Fruit fly (Drosophila melanogaster) whole organism, wandering third instar larva: ENCODE measurements around the gene Egfrap.

Experiments used
- Abd-B ChIP-seq: fragments of >200 bp; optimal IDR thresholded peaks from 2 replicates; lab custom pipeline; 2017; ENCODE audit warnings: missing biosample characterization, missing genetic modification characterization
- CG32264 ChIP-seq: fragments of 200-800 bp; sonication (Bioruptor generic); optimal IDR thresholded peaks from 2 replicates; lab custom pipeline; 2016; ENCODE audit warnings: missing biosample characterization, missing genetic modification characterization
- CG9705 ChIP-seq: fragments of 200-800 bp; sonication (Bioruptor generic); optimal IDR thresholded peaks from 2 replicates; lab custom pipeline; 2018; ENCODE audit warnings: missing biosample characterization, mild to moderate bottlenecking, missing genetic modification characterization
- CrebA ChIP-seq: fragments of 200-800 bp; sonication (Bioruptor generic); optimal IDR thresholded peaks from 2 replicates; lab custom pipeline; 2016; ENCODE audit warnings: missing biosample characterization, mild to moderate bottlenecking, missing genetic modification characterization, borderline replicate concordance
- Dfd ChIP-seq: fragments of >200 bp; optimal IDR thresholded peaks from 2 replicates; lab custom pipeline; 2017; ENCODE audit warnings: missing biosample characterization, missing genetic modification characterization
- Dif ChIP-seq: fragments of 200-275, 200-300 bp; sonication (Bioruptor generic); optimal IDR thresholded peaks from 2 replicates; lab custom pipeline; 2018; ENCODE audit warnings: missing biosample characterization, missing genetic modification characterization; ENCODE audit not compliant: partially characterized antibody
- GATAd ChIP-seq: sonication (Bioruptor generic); optimal IDR thresholded peaks from 2 replicates; lab custom pipeline; 2016; ENCODE audit warnings: missing biosample characterization, missing genetic modification characterization
- Hnf4 ChIP-seq: fragments of 200-800 bp; sonication (Bioruptor generic); optimal IDR thresholded peaks from 2 replicates; lab custom pipeline; 2016; ENCODE audit warnings: missing biosample characterization, mild to moderate bottlenecking, missing genetic modification characterization
- Hr78 ChIP-seq: fragments of >200 bp; optimal IDR thresholded peaks from 2 replicates; lab custom pipeline; 2017; ENCODE audit warnings: missing biosample characterization, missing genetic modification characterization
- Hr83 ChIP-seq: fragments of 200-300 bp; sonication (Bioruptor generic); optimal IDR thresholded peaks from 2 replicates; lab custom pipeline; 2016; ENCODE audit warnings: missing biosample characterization, mild to moderate bottlenecking, missing genetic modification characterization, moderate library complexity; ENCODE audit not compliant: poor library complexity, severe bottlenecking
- Jra ChIP-seq: sonication (Bioruptor generic); optimal IDR thresholded peaks from 2 replicates; lab custom pipeline; 2016; ENCODE audit warnings: missing biosample characterization, missing genetic modification characterization
- Myc ChIP-seq: fragments of >200 bp; optimal IDR thresholded peaks from 2 replicates; lab custom pipeline; 2017
- N ChIP-seq: fragments of >200 bp; optimal IDR thresholded peaks from 2 replicates; lab custom pipeline; 2018; ENCODE audit warnings: missing biosample characterization, missing external identifiers, missing genetic modification characterization
- Rel ChIP-seq, 2 experiments: fragments of 200-800 bp; sonication (Bioruptor generic) in 1 of 2; optimal IDR thresholded peaks; 2 replicates in 1 of 2; 3 replicates in 1 of 2; lab custom pipeline; 2016 to 2019; ENCODE audit warnings: mild to moderate bottlenecking in 2 of 2, missing biosample characterization in 2 of 2, missing genetic modification characterization in 2 of 2, moderate library complexity in 1 of 2
- Sp1 ChIP-seq: fragments of 200-800 bp; sonication (Bioruptor generic); optimal IDR thresholded peaks from 3 replicates; lab custom pipeline; 2019; ENCODE audit warnings: missing biosample characterization, mild to moderate bottlenecking, missing genetic modification characterization, moderate library complexity
- br ChIP-seq: fragments of 200-800 bp; sonication (Bioruptor generic); optimal IDR thresholded peaks from 2 replicates; lab custom pipeline; 2016; ENCODE audit warnings: missing biosample characterization, missing genetic modification characterization
- brk ChIP-seq: fragments of 200-800 bp; sonication (Bioruptor generic); optimal IDR thresholded peaks from 2 replicates; lab custom pipeline; 2016; ENCODE audit warnings: missing biosample characterization, mild to moderate bottlenecking, missing genetic modification characterization
- dmrt93B ChIP-seq: fragments of 200-800 bp; sonication (Bioruptor generic); optimal IDR thresholded peaks from 2 replicates; lab custom pipeline; 2018; ENCODE audit warnings: missing biosample characterization, mild to moderate bottlenecking, missing genetic modification characterization
- ey ChIP-seq: fragments of 200-800 bp; sonication (Bioruptor generic); optimal IDR thresholded peaks from 2 replicates; lab custom pipeline; 2016; ENCODE audit warnings: missing biosample characterization, missing genetic modification characterization
- foxo ChIP-seq, 2 experiments: fragments of 200-800 bp; sonication (Bioruptor generic); optimal IDR thresholded peaks; 2 replicates in 1 of 2; 3 replicates in 1 of 2; lab custom pipeline; 2016 to 2017; ENCODE audit warnings: missing biosample characterization in 2 of 2, missing genetic modification characterization in 2 of 2
- h ChIP-seq: fragments of 200-800 bp; sonication (Bioruptor generic); optimal IDR thresholded peaks from 3 replicates; lab custom pipeline; 2016; ENCODE audit warnings: missing biosample characterization, mild to moderate bottlenecking, missing genetic modification characterization
- jim ChIP-seq: fragments of 175-275, 200-325 bp; sonication (Bioruptor generic); optimal IDR thresholded peaks from 2 replicates; lab custom pipeline; 2016; ENCODE audit warnings: missing biosample characterization, mild to moderate bottlenecking, missing genetic modification characterization
- psq ChIP-seq: fragments of 200-800 bp; sonication (Bioruptor generic); optimal IDR thresholded peaks from 3 replicates; lab custom pipeline; 2017; ENCODE audit warnings: missing biosample characterization, mild to moderate bottlenecking, missing genetic modification characterization, moderate library complexity
- rgr ChIP-seq: fragments of 200-800 bp; sonication (Bioruptor generic); optimal IDR thresholded peaks from 3 replicates; lab custom pipeline; 2016; ENCODE audit warnings: missing biosample characterization, mild to moderate bottlenecking, missing genetic modification characterization
- sv ChIP-seq: fragments of 200-800 bp; sonication (Bioruptor generic); optimal IDR thresholded peaks from 3 replicates; lab custom pipeline; 2016; ENCODE audit warnings: missing biosample characterization, missing genetic modification characterization
- tai ChIP-seq: sonication (Bioruptor generic); optimal IDR thresholded peaks from 2 replicates; lab custom pipeline; 2016; ENCODE audit warnings: missing biosample characterization, missing genetic modification characterization

The Egfrap gene

DNA sequence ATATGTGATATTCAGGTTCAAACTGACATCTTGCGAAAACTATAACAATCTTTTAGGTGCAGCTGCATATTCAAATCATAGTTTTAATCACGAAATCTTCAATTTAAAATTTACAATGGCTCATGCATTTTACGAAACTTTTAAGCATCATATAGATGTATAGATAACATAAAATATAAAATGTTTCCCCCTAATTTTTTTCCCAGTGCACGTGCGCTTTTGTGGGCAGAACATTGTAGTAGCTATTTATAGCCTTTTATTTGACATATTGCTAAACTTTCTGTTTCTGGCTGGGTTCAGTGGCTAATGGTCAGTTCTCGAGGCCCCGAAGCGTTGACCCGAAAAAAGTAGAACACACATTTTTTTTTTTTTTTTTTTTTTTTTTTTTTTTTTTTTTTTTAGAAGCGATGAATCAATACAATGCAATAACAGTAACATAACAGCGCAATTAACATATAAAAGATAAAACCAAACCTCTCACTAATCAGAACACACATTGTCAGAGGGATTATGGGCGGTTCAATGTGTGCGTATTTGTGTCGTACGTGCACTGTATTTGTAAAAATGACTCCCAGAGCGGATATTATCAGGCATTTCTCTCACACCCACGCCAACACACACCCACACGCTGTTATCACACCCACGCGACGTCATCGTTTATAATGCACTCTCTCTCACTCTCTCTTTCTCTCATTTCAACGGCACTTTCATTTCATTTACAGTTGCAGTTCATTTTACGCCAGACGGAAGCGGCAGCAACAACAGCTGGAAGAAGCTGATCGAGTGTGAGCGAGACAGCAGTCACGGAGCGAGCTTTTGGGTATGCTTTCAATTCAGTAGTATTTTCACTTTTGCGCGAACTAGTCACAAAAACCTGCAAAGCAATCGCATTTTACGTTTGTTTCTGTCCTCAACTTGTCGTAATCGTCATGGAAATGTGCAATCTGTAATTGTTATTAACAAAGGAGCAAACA is 24.2 kb downstream of the Egfrap start (continued):
- TF ChIP-seq Dif, result peak; percentile 66
- no peak for TF ChIP-seq sv (GFP tag; lab: Kevin White, UChicago)
- TF ChIP-seq Abd-B (GFP tag; lab: Kevin White, UChicago), result no peak
- no peak for TF ChIP-seq N (GFP tag; lab: Kevin White, UChicago)
- no peak for TF ChIP-seq CG32264 (GFP tag; lab: Kevin White, UChicago)
- TF ChIP-seq brk, result no peak

DNA sequence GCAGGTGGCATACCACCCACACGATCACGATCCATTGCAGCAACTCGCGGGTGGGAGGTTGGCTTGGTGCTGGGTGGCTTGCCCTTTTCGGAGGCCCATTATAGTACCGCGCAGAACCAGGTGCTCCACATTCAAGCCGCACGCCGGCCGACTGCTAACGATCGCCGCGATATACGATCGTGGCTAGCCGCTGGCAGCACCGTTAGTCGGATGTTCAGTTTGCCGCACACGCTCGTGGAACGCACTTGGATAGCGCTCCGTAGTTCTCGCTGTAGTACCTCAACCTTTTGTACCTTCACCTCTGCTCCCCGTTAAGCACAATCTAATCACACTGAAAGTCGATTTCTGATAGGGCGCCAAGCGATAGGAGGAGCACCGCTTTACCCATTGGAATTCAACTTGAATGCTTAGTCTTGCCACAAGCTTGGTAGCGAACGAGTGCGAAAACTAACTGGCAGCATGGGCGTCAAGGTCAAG is 26.8 kb downstream of the Egfrap start, which contains the start of gene CG33523:
CG33523 (plus strand) TSS at position 217 of the 477 bp plus-strand sequence.
- no peak for TF ChIP-seq Hr83 (GFP tag; lab: Kevin White, UChicago)

DNA sequence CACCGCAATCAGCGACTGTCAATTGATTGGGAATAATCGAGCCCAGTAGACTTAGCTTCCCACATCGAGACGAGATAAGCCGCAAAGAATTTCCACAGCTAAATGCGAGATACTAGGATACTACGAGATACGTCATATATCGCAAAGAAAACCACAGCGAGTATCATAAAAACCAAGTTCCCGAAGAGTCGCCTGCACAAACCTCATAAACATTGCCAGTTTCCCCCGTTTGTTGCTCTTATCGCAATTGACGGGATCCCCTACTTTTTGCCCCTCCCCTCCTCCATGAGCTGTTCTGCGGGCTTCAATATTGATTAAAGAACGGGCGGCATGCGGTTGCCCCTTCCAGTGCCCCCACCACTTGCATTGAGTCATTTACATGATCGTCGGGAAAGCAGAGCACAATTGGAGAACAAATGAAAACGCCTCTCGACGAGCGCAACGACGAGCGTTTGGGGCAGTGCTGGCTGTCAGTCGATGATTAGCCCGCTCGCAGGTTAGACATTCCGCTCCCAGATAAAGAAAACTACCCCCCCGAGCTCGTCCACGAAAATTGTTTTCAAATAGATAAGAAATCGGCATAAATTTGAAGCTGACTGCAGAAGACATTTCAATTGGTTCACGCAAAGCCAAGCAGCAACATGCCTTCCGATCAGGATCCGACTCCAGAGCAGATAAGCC is 28.3 kb downstream of the Egfrap start, which contains the start of gene CG32407:
CG32407 (plus strand) TSS at position 51 of the 681 bp plus-strand sequence.
- TF ChIP-seq Myc (lab: Kevin White, UChicago), result no peak
- peak in 1 of 2 experiments; percentile 23 for TF ChIP-seq foxo (GFP tag; optimal IDR thresholded peaks at IDR 0.05; lab: Kevin White, UChicago)
- TF ChIP-seq jim (GFP tag; lab: Kevin White, UChicago), result no peak
- no peak for TF ChIP-seq tai (GFP tag; lab: Kevin White, UChicago)
- no peak for TF ChIP-seq Rel (GFP tag; optimal IDR thresholded peaks at IDR 0.05; lab: Kevin White, UChicago)
- peak; percentile 51 for TF ChIP-seq Rel (tag; optimal IDR thresholded peaks at IDR 0.05; lab: Kevin White, UChicago)
- no peak for TF ChIP-seq dmrt93B
- peak; percentile 46 for TF ChIP-seq h (GFP tag; lab: Kevin White, UChicago)
- TF ChIP-seq rgr, result peak; percentile 29
- peak; percentile 41 for TF ChIP-seq Jra
- no peak for TF ChIP-seq Hnf4
- TF ChIP-seq Hr83 (GFP tag; lab: Kevin White, UChicago), result peak; percentile 38
- TF ChIP-seq ey (GFP tag; lab: Kevin White, UChicago), result no peak
- TF ChIP-seq br (GFP tag; lab: Kevin White, UChicago), result peak; percentile 28
- no peak for TF ChIP-seq Abd-B (GFP tag; lab: Kevin White, UChicago)

DNA sequence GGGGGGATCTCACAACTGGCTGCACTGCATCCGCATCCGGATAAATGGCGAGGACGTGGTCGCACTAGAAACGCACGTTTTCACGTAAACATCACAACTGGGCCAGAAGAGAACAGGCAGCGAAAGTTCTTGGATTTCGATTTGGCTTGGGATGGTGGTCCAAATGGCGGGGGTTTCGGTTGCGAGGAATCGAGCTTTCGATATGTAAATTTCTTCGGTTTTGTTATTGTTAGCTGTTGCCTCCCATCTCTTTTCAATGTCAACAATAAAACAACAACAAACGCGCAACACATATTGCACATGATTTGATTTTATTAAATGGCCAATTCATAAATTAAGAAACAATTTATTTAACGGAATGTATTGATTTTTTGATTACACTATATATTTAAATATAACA is 29.2 kb downstream of the Egfrap start, which contains the start of gene PXo:
PXo (minus strand) TSS at position 101 of the 400 bp plus-strand sequence.
- no peak for TF ChIP-seq sv (GFP tag; lab: Kevin White, UChicago)
- no peak for TF ChIP-seq Hr78
- no peak for TF ChIP-seq h (GFP tag; lab: Kevin White, UChicago)
- TF ChIP-seq GATAd (GFP tag; lab: Kevin White, UChicago), result no peak
- TF ChIP-seq CrebA (GFP tag; lab: Kevin White, UChicago), result no peak
- no peak for TF ChIP-seq Sp1
- TF ChIP-seq Hnf4, result no peak
- TF ChIP-seq dmrt93B, result no peak
- TF ChIP-seq ey (GFP tag; lab: Kevin White, UChicago), result no peak
- no peak for TF ChIP-seq Hr83 (GFP tag; lab: Kevin White, UChicago)
- no peak for TF ChIP-seq Dfd (GFP tag; lab: Kevin White, UChicago)
- TF ChIP-seq CG9705, result no peak
- no peak for TF ChIP-seq foxo (GFP tag; optimal IDR thresholded peaks at IDR 0.05; lab: Kevin White, UChicago)
- TF ChIP-seq N (GFP tag; lab: Kevin White, UChicago), result no peak
- no peak for TF ChIP-seq Dif
- TF ChIP-seq, all 38 proteins: peak for 0

DNA sequence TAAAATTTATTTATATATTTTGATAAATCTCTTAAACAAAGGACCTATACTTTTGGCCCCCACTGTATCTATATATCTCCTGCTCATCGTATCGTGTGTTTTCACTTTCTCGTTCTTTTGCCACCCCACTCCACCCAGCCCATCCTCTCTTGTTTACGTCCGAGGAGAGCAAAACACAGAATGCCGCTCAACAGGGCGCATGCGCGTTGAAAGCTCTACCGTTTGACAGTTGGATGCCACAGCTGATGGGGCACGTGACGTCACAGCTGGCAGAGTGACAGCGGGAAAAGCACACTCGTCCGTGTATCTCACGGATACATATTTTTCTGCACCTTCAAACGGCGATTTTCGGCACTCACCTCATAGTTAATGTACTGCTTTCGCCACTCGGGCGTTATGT is 29.7 kb downstream of the Egfrap start:
- no peak for TF ChIP-seq Myc (lab: Kevin White, UChicago)
- no peak for TF ChIP-seq Hr83 (GFP tag; lab: Kevin White, UChicago)
- no peak for TF ChIP-seq CrebA (GFP tag; lab: Kevin White, UChicago)
- TF ChIP-seq psq (GFP tag; lab: Kevin White, UChicago), result peak; percentile 56
- TF ChIP-seq Rel (GFP tag; optimal IDR thresholded peaks at IDR 0.05; lab: Kevin White, UChicago), result no peak
- TF ChIP-seq Rel (tag; optimal IDR thresholded peaks at IDR 0.05; lab: Kevin White, UChicago), result no peak
